Worm (Caenorhabditis elegans): ENCODE data around the gene rpl-21.

The rpl-21 gene

DNA sequence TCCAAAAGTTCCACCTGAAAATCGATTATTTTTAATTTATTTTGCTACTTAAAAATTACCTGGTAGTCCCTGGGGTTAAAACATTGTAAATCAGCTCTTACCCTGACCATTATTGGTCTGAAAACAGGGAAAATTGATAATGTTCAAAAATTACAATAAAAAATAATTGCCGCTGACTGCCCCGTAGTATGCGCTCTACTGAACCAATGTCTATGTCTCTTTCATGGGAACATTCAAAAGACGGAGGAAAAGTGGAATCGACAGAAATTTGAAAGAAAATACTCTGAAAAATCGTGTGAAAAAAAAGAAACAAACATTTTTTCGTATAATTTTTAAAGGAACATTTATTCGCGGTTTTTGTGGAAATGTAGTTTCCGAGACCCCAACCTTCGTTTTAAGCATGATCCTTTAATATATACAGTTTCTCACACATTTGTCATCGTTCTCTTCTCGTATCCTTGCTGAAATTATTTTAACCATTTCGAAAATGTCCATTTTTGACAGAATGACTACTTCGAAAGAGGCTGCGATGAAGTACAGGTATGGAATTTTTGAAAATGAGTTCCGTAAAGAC lies 49.8 kb downstream of the rpl-21 start, which contains the start of the genes dcr-1 and apc-2 (continued):
- no peak for TF ChIP-seq mel-28 (tag; optimal IDR thresholded peaks at IDR 0.05; ENCODE audit: borderline replicate concordance)
- no peak for TF ChIP-seq nhr-90 (tag; optimal IDR thresholded peaks at IDR 0.05)
- no peak for TF ChIP-seq ztf-6 (GFP tag; IDR thresholded peaks at IDR 0.05)
- no peak for TF ChIP-seq bed-2 (GFP tag; IDR thresholded peaks at IDR 0.05)

All from whole organism, young adult.